Worm (Caenorhabditis elegans): ENCODE measurements around the gene F53F4.12.

DNA sequence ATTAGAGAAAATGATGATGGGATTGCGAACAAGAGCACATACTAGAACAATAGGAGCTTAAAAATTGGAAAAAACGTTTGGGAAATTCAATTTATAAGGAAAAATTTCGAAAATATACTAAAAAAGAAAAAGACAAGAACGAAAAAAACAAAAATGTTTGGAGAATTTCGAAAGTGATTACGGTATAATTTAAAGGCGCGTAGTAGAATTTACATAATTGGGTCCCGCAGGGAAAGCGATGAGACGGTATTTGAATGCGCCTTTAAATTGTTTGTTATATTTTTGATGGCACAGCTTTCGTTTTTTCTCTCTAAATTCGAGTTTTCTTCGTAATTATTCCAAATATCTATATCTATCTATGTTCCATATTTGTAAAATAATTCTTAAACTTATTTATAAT lies 34.3 kb downstream of the F53F4.12 start:
- TF ChIP-seq unc-130 (tag; optimal IDR thresholded peaks at IDR 0.05), result no peak
- TF ChIP-seq blmp-1 (tag; optimal IDR thresholded peaks at IDR 0.05), result no peak
- no peak for TF ChIP-seq lin-39 (tag; optimal IDR thresholded peaks at IDR 0.05)
- TF ChIP-seq tbx-2 (tag; optimal IDR thresholded peaks at IDR 0.05), result no peak
- TF ChIP-seq lin-13 (GFP tag; optimal IDR thresholded peaks at IDR 0.05), result no peak
- no peak for TF ChIP-seq rnt-1 (tag; optimal IDR thresholded peaks at IDR 0.05)
- TF ChIP-seq snpc-4 (tag; optimal IDR thresholded peaks at IDR 0.05), result no peak
- TF ChIP-seq zag-1 (tag; optimal IDR thresholded peaks at IDR 0.05), result no peak
- no peak for TF ChIP-seq egl-27 (tag; optimal IDR thresholded peaks at IDR 0.05)
- TF ChIP-seq lir-3 (tag; optimal IDR thresholded peaks at IDR 0.05; ENCODE audit: poor library complexity), result no peak

Measured in whole organism, L1 larva.